Fruit fly (Drosophila melanogaster): ENCODE measurements around the gene sowah.

Gene sowah

dm6 chr3L:12495312-12495725 is 77.0 kb downstream of the sowah start (continued):
- TF ChIP-seq CG2129 (GFP tag; IDR thresholded peaks at IDR 0.05; ENCODE audit: partially characterized antibody), result no peak
- no peak for TF ChIP-seq MESR4 (GFP tag; optimal IDR thresholded peaks at IDR 0.05)
- no peak for TF ChIP-seq CG11093 (GFP tag; IDR thresholded peaks at IDR 0.05)
- TF ChIP-seq nerfin-1 (tag; optimal IDR thresholded peaks at IDR 0.05), result peak; percentile 35
- TF ChIP-seq CG3065 (GFP tag; optimal IDR thresholded peaks at IDR 0.05), result no peak
- TF ChIP-seq CG14014 (GFP tag; IDR thresholded peaks at IDR 0.05), result no peak
- 0 out of 2 replicates have a peak, but pooled peaks have one; percentile 19 for TF ChIP-seq CG6689 (GFP tag; IDR thresholded peaks at IDR 0.05)
- no peak for TF ChIP-seq Abd-B (GFP tag; optimal IDR thresholded peaks at IDR 0.05)
- no peak for TF ChIP-seq gce (GFP tag; IDR thresholded peaks at IDR 0.05)
- TF ChIP-seq Nf-YC (tag; optimal IDR thresholded peaks at IDR 0.05), result peak; percentile 36
- no peak for TF ChIP-seq fd102C (GFP tag; optimal IDR thresholded peaks at IDR 0.05)
- no peak for TF ChIP-seq CG13894 (tag; optimal IDR thresholded peaks at IDR 0.05)
- TF ChIP-seq CG7271 (tag; optimal IDR thresholded peaks at IDR 0.05), result no peak
- no peak for TF ChIP-seq CG1024 (GFP tag; IDR thresholded peaks at IDR 0.05)
- TF ChIP-seq Asciz (GFP tag; optimal IDR thresholded peaks at IDR 0.05), result no peak
- peak; percentile 46 for TF ChIP-seq PHDP (tag; optimal IDR thresholded peaks at IDR 0.05)
- no peak for TF ChIP-seq HLH3B (GFP tag; IDR thresholded peaks at IDR 0.05)
- no peak for TF ChIP-seq salm (tag; optimal IDR thresholded peaks at IDR 0.05)
- TF ChIP-seq CG8290 (GFP tag; optimal IDR thresholded peaks at IDR 0.05), result no peak
- TF ChIP-seq CG8290 (tag; optimal IDR thresholded peaks at IDR 0.05), result no peak
- TF ChIP-seq pros (GFP tag; optimal IDR thresholded peaks at IDR 0.05), result no peak
- no peak for TF ChIP-seq CG33213 (GFP tag; optimal IDR thresholded peaks at IDR 0.05)
- TF ChIP-seq Sox102F (GFP tag; optimal IDR thresholded peaks at IDR 0.05), result peak; percentile 47
- peak; percentile 56 for TF ChIP-seq Med (GFP tag)
- no peak for TF ChIP-seq chinmo (GFP tag; IDR thresholded peaks at IDR 0.05; ENCODE audit: partially characterized antibody)
- no peak for TF ChIP-seq Dbx (GFP tag; IDR thresholded peaks at IDR 0.05)
- TF ChIP-seq esg (GFP tag; conservative IDR thresholded peaks at IDR 0.05), result 0 out of 2 replicates have a peak, but pooled peaks have one; percentile 19
- peak; percentile 3 for TF ChIP-seq CG7786 (GFP tag; optimal IDR thresholded peaks at IDR 0.05)
- TF ChIP-seq Ssrp (tag; optimal IDR thresholded peaks at IDR 0.05), result peak; percentile 35
- TF ChIP-seq CG8388 (GFP tag; optimal IDR thresholded peaks at IDR 0.05), result peak; percentile 48
- TF ChIP-seq CG16813 (GFP tag; IDR thresholded peaks at IDR 0.05; ENCODE audit: partially characterized antibody), result no peak
- TF ChIP-seq CG4282 (GFP tag; optimal IDR thresholded peaks at IDR 0.05), result no peak
- TF ChIP-seq CrebB (tag; optimal IDR thresholded peaks at IDR 0.05), result no peak
- TF ChIP-seq oc (tag; optimal IDR thresholded peaks at IDR 0.05), result peak; percentile 19
- no peak for TF ChIP-seq CG3838 (GFP tag; optimal IDR thresholded peaks at IDR 0.05)
- no peak for TF ChIP-seq CG11085 (GFP tag; IDR thresholded peaks at IDR 0.05)
- no peak for TF ChIP-seq D19B (GFP tag; optimal IDR thresholded peaks at IDR 0.05)
- no peak for TF ChIP-seq CG7357 (GFP tag; IDR thresholded peaks at IDR 0.05)
- TF ChIP-seq p53 (GFP tag; optimal IDR thresholded peaks at IDR 0.05), result no peak
- peak; percentile 47 for TF ChIP-seq CG9727 (GFP tag; optimal IDR thresholded peaks at IDR 0.05)
- TF ChIP-seq Mrtf (GFP tag; IDR thresholded peaks at IDR 0.05), result 0 out of 3 replicates have a peak, but pooled peaks have one; percentile 29
- no peak for TF ChIP-seq MTF-1 (GFP tag; optimal IDR thresholded peaks at IDR 0.05; ENCODE audit: borderline replicate concordance)
- peak; percentile 45 for TF ChIP-seq CG1233 (GFP tag; optimal IDR thresholded peaks at IDR 0.05)
- no peak for TF ChIP-seq H2.0 (GFP tag; IDR thresholded peaks at IDR 0.05)
- TF ChIP-seq grau (tag; optimal IDR thresholded peaks at IDR 0.05), result peak; percentile 64
- no peak for TF ChIP-seq gcm2 (GFP tag; optimal IDR thresholded peaks at IDR 0.05)
- no peak for TF ChIP-seq Lim3 (GFP tag; IDR thresholded peaks at IDR 0.05)
- no peak for TF ChIP-seq Lpt (GFP tag; optimal IDR thresholded peaks at IDR 0.05)
- no peak for TF ChIP-seq Scr (GFP tag; IDR thresholded peaks at IDR 0.05; ENCODE audit: partially characterized antibody)
- no peak for TF ChIP-seq CG14441 (GFP tag; IDR thresholded peaks at IDR 0.05)
- TF ChIP-seq CG16815 (GFP tag; optimal IDR thresholded peaks at IDR 0.05), result peak; percentile 11
- TF ChIP-seq CG12155 (GFP tag; optimal IDR thresholded peaks at IDR 0.05), result no peak
